Worm (Caenorhabditis elegans): ENCODE measurements around the gene cyp-25A2.

ce11 chrIII:3831381-3831780 lies 3.6 kb upstream of the cyp-25A2 start, which contains the start of gene C36A4.10:
- no peak for TF ChIP-seq ces-1 (GFP tag; optimal IDR thresholded peaks at IDR 0.05)
- no peak for TF ChIP-seq unc-86 (tag; optimal IDR thresholded peaks at IDR 0.05)
- no peak for TF ChIP-seq snpc-4 (tag; optimal IDR thresholded peaks at IDR 0.05)
- no peak for TF ChIP-seq ceh-82 (tag; optimal IDR thresholded peaks at IDR 0.05)
- no peak for TF ChIP-seq efl-1 (optimal IDR thresholded peaks at IDR 0.05)
- peak in 1 of 2 experiments; percentile 43 for TF ChIP-seq efl-1 (GFP tag; optimal IDR thresholded peaks at IDR 0.05 in 1 of 2)
